Worm (Caenorhabditis elegans): ENCODE measurements around the gene vha-5.

vha-5 gene

ce11 chrIV:8333554-8333953 lies 29.8 kb downstream of the vha-5 start (continued):
- TF ChIP-seq nhr-77 (tag; optimal IDR thresholded peaks at IDR 0.05) = no peak

ce11 chrIV:8333954-8333987 lies 30.0 kb downstream of the vha-5 start, which contains the start of gene his-31:
TSS of gene his-31 (minus strand) at chrIV:8333983.
- TF ChIP-seq ama-1 (optimal IDR thresholded peaks at IDR 0.05) (no peak), efl-3 (GFP tag; optimal IDR thresholded peaks at IDR 0.05) (no peak)

- no peak for TF ChIP-seq unc-130 (tag; optimal IDR thresholded peaks at IDR 0.05)
- TF ChIP-seq efl-1 (optimal IDR thresholded peaks at IDR 0.05) = peak; percentile 18 to 43
- TF ChIP-seq efl-1 (GFP tag; optimal IDR thresholded peaks at IDR 0.05 in 1 of 2) = peak in 1 of 2 experiments; percentile 89
- TF ChIP-seq nhr-20 (tag; optimal IDR thresholded peaks at IDR 0.05) = peak; percentile 59
- TF ChIP-seq pax-3 (tag; optimal IDR thresholded peaks at IDR 0.05) = no peak
- peak; percentile 79 for TF ChIP-seq swsn-7 (tag; optimal IDR thresholded peaks at IDR 0.05)
- TF ChIP-seq snpc-4 (tag; optimal IDR thresholded peaks at IDR 0.05) = no peak
- peak; percentile 80 for TF ChIP-seq mep-1 (tag; optimal IDR thresholded peaks at IDR 0.05)
- no peak for TF ChIP-seq zag-1 (tag; optimal IDR thresholded peaks at IDR 0.05)
- TF ChIP-seq nhr-90 (tag; optimal IDR thresholded peaks at IDR 0.05; ENCODE audit: poor library complexity) = peak; percentile 59
- peak; percentile 82 for TF ChIP-seq efl-3 (GFP tag; optimal IDR thresholded peaks at IDR 0.05)
- no peak for TF ChIP-seq nhr-76 (tag; optimal IDR thresholded peaks at IDR 0.05)
- TF ChIP-seq C04F5.9 (tag; optimal IDR thresholded peaks at IDR 0.05) = no peak
- TF ChIP-seq dsc-1 (tag; optimal IDR thresholded peaks at IDR 0.05) = no peak
- no peak for TF ChIP-seq nhr-84 (tag; optimal IDR thresholded peaks at IDR 0.05)
- peak; percentile 61 for TF ChIP-seq C16A3.4 (tag; optimal IDR thresholded peaks at IDR 0.05)
- peak; percentile 68 for TF ChIP-seq snu-23 (GFP tag; optimal IDR thresholded peaks at IDR 0.05)
- TF ChIP-seq nhr-85 (tag) = peak; percentile 81
- peak; percentile 75 for TF ChIP-seq unc-86 (tag; optimal IDR thresholded peaks at IDR 0.05)
- TF ChIP-seq nhr-11 (tag; optimal IDR thresholded peaks at IDR 0.05) = no peak
- no peak for TF ChIP-seq unc-62 (GFP tag; optimal IDR thresholded peaks at IDR 0.05)
- TF ChIP-seq unc-30 (tag; optimal IDR thresholded peaks at IDR 0.05) = no peak
- peak; percentile 56 for TF ChIP-seq lir-3 (tag; optimal IDR thresholded peaks at IDR 0.05; ENCODE audit: poor library complexity)
- TF ChIP-seq mef-2 (tag; optimal IDR thresholded peaks at IDR 0.05) = no peak
- TF ChIP-seq ceh-90 (tag; optimal IDR thresholded peaks at IDR 0.05) = no peak
- peak; percentile 38 for TF ChIP-seq tbx-2 (tag; optimal IDR thresholded peaks at IDR 0.05)
- peak; percentile 62 for TF ChIP-seq nhr-47 (tag; optimal IDR thresholded peaks at IDR 0.05)
- TF ChIP-seq xbp-1 (tag; optimal IDR thresholded peaks at IDR 0.05) = peak; percentile 39
- TF ChIP-seq egl-13 (tag; optimal IDR thresholded peaks at IDR 0.05) = no peak
- TF ChIP-seq aly-2 (tag; optimal IDR thresholded peaks at IDR 0.05) = no peak
- no peak for TF ChIP-seq jun-1 (tag; optimal IDR thresholded peaks at IDR 0.05)
- no peak for TF ChIP-seq zip-4 (GFP tag; optimal IDR thresholded peaks at IDR 0.05)
- TF ChIP-seq nhr-237 (tag; optimal IDR thresholded peaks at IDR 0.05) = no peak
- TF ChIP-seq blmp-1 (tag; optimal IDR thresholded peaks at IDR 0.05) = peak; percentile 65
- TF ChIP-seq ceh-8 (GFP tag; optimal IDR thresholded peaks at IDR 0.05) = no peak
- TF ChIP-seq elt-3 (tag; optimal IDR thresholded peaks at IDR 0.05) = peak in 1 of 6 experiments; percentile 47
- peak; percentile 72 for TF ChIP-seq ztf-4 (tag; optimal IDR thresholded peaks at IDR 0.05)
- no peak for TF ChIP-seq vab-15 (tag; optimal IDR thresholded peaks at IDR 0.05)
- no peak for TF ChIP-seq mdl-1 (tag; optimal IDR thresholded peaks at IDR 0.05)
- TF ChIP-seq lin-35 (GFP tag; optimal IDR thresholded peaks at IDR 0.05) = peak in 1 of 2 experiments; percentile 18
- TF ChIP-seq pqm-1 (tag; optimal IDR thresholded peaks at IDR 0.05) = no peak
- peak; percentile 55 for TF ChIP-seq lin-13 (GFP tag; optimal IDR thresholded peaks at IDR 0.05)
- TF ChIP-seq lsy-2 (tag; optimal IDR thresholded peaks at IDR 0.05) = peak in 1 of 2 experiments; percentile 71
- peak; percentile 74 for TF ChIP-seq lin-39 (tag; optimal IDR thresholded peaks at IDR 0.05)
- peak; percentile 58 for TF ChIP-seq rnt-1 (tag; optimal IDR thresholded peaks at IDR 0.05)
- peak; percentile 21; the same call in 1 of the 2 replicates for TF ChIP-seq grh-1 (GFP tag; IDR thresholded peaks at IDR 0.05)
- peak; percentile 16; the same call in 1 of the 2 replicates for TF ChIP-seq nhr-19 (GFP tag; conservative IDR thresholded peaks at IDR 0.05)
- TF ChIP-seq dpl-1 (GFP tag; optimal IDR thresholded peaks at IDR 0.05) = peak in 2 of 3 experiments; percentile 1 to 34
Observed at ce11 chrIV:8333988-8334863, 30.5 kb downstream of the vha-5 start, which contains the start of gene his-32. TSS of gene his-32 (plus strand) at chrIV:8334305.

Measured in whole organism, L1 larva.